Fruit fly (Drosophila melanogaster) whole organism, embryonic: ENCODE results near the gene CG33679.
A peak's percentile ranks its signal among the peaks of the same experiment; 100 is the strongest.

Experiments
- Asciz ChIP-seq: fragments of 200-800 bp; sonication (Bioruptor generic); optimal IDR thresholded peaks from 2 replicates; lab custom pipeline; 2017; ENCODE audit warnings: missing biosample characterization, mild to moderate bottlenecking, missing genetic modification characterization, missing genetic modification reagents
- CG14014 ChIP-seq: fragments of 200-800 bp; sonication (Bioruptor generic); IDR thresholded peaks from 2 replicates; pipeline ENCODE4 v1.3.6; 2022; ENCODE audit warnings: missing biosample characterization, missing genetic modification characterization
- CG14860 ChIP-seq: fragments of 200-800 bp; sonication (Bioruptor generic); IDR thresholded peaks from 3 replicates; pipeline ENCODE4 v1.3.6; 2022; ENCODE audit warnings: missing biosample characterization, missing genetic modification characterization; ENCODE audit not compliant: partially characterized antibody
- CG15696 ChIP-seq: fragments of 200-800 bp; sonication (Bioruptor generic); optimal IDR thresholded peaks from 2 replicates; lab custom pipeline; 2019; ENCODE audit warnings: missing biosample characterization, mild to moderate bottlenecking, missing genetic modification characterization, moderate library complexity
- CG1647 ChIP-seq: fragments of 200-800 bp; sonication (Bioruptor generic); optimal IDR thresholded peaks from 3 replicates; lab custom pipeline; 2016; ENCODE audit warnings: missing biosample characterization, missing genetic modification characterization
- CG16813 ChIP-seq: fragments of 200-800 bp; sonication (Bioruptor generic); IDR thresholded peaks from 3 replicates; pipeline ENCODE4 v1.3.6; 2022; ENCODE audit warnings: missing biosample characterization, missing genetic modification characterization; ENCODE audit not compliant: partially characterized antibody
- CG16815 ChIP-seq: fragments of 200-800 bp; sonication (Bioruptor generic); optimal IDR thresholded peaks from 3 replicates; lab custom pipeline; 2017; ENCODE audit warnings: missing biosample characterization, mild to moderate bottlenecking, missing genetic modification characterization
- CG17361 ChIP-seq: fragments of 200-800 bp; sonication (Bioruptor generic); IDR thresholded peaks from 3 replicates; pipeline ENCODE4 v1.3.6; 2022; ENCODE audit warnings: missing biosample characterization, missing genetic modification characterization
- CG17385 ChIP-seq: fragments of 200-800 bp; sonication (Bioruptor generic); optimal IDR thresholded peaks from 3 replicates; lab custom pipeline; 2018; ENCODE audit warnings: missing biosample characterization, mild to moderate bottlenecking, missing genetic modification characterization
- CG18476 ChIP-seq: fragments of 200-800 bp; sonication (Bioruptor generic); optimal IDR thresholded peaks from 2 replicates; lab custom pipeline; 2016; ENCODE audit warnings: missing biosample characterization, mild to moderate bottlenecking, missing genetic modification characterization
- CG18599 ChIP-seq: fragments of 200-800 bp; sonication (Bioruptor generic); optimal IDR thresholded peaks from 3 replicates; lab custom pipeline; 2017; ENCODE audit warnings: missing biosample characterization, missing genetic modification characterization, mild to moderate bottlenecking, moderate library complexity, missing genetic modification reagents
- CG30403 ChIP-seq: fragments of 200-800 bp; sonication (Bioruptor generic); optimal IDR thresholded peaks from 3 replicates; lab custom pipeline; 2016; ENCODE audit warnings: missing biosample characterization, missing genetic modification characterization
- CG32532 ChIP-seq: fragments of 200-800 bp; sonication (Bioruptor generic); IDR thresholded peaks from 2 replicates; pipeline ENCODE4 v1.3.6; 2022; ENCODE audit warnings: missing biosample characterization, missing genetic modification characterization
- CG4360 ChIP-seq: fragments of 200-800 bp; sonication (Bioruptor generic); IDR thresholded peaks from 2 replicates; pipeline ENCODE4 v1.3.6; 2022; ENCODE audit warnings: missing biosample characterization, missing genetic modification characterization
- CG4707 ChIP-seq: fragments of 200-800 bp; sonication (Bioruptor generic); optimal IDR thresholded peaks from 2 replicates; lab custom pipeline; 2018; ENCODE audit warnings: missing biosample characterization, mild to moderate bottlenecking, missing genetic modification characterization, moderate library complexity
- CG6791 ChIP-seq: fragments of 200-800 bp; sonication (Bioruptor generic); IDR thresholded peaks from 3 replicates; pipeline ENCODE4 v1.3.6; 2022; ENCODE audit warnings: missing biosample characterization, missing genetic modification characterization; ENCODE audit not compliant: partially characterized antibody
- CG7745 ChIP-seq: fragments of 200-800 bp; sonication (Bioruptor generic); optimal IDR thresholded peaks from 2 replicates; lab custom pipeline; 2018; ENCODE audit warnings: missing biosample characterization, mild to moderate bottlenecking, missing genetic modification characterization, moderate library complexity
- CG8388 ChIP-seq: fragments of 200-800 bp; sonication (Bioruptor generic); optimal IDR thresholded peaks from 2 replicates; lab custom pipeline; 2019; ENCODE audit warnings: missing biosample characterization, mild to moderate bottlenecking, missing genetic modification characterization, moderate library complexity
- CG9797 ChIP-seq: fragments of 200-800 bp; sonication (Bioruptor generic); optimal IDR thresholded peaks from 3 replicates; lab custom pipeline; 2018; ENCODE audit warnings: missing biosample characterization, mild to moderate bottlenecking, missing genetic modification characterization
- Dek ChIP-seq: fragments of 200-800 bp; sonication (Bioruptor generic); optimal IDR thresholded peaks from 3 replicates; lab custom pipeline; 2019; ENCODE audit warnings: missing biosample characterization, mild to moderate bottlenecking, missing genetic modification characterization, moderate library complexity
- Ets97D ChIP-seq: fragments of 200-800 bp; sonication (Bioruptor generic); optimal IDR thresholded peaks from 3 replicates; lab custom pipeline; 2016; ENCODE audit warnings: missing biosample characterization, missing genetic modification characterization
- Hsf ChIP-seq: fragments of 200-800 bp; sonication (Bioruptor generic); optimal IDR thresholded peaks from 3 replicates; lab custom pipeline; 2016; ENCODE audit warnings: missing biosample characterization, missing genetic modification characterization
- Med ChIP-seq: fragments of 200-800 bp; sonication (Bioruptor generic); peaks from one replicate; lab custom pipeline; 2016; ENCODE audit warnings: missing biosample characterization, missing genetic modification characterization, mild to moderate bottlenecking, inconsistent platforms, moderate library complexity
- NC2β ChIP-seq: fragments of 200-800 bp; sonication (Bioruptor generic); optimal IDR thresholded peaks from 2 replicates; lab custom pipeline; 2016; ENCODE audit warnings: missing biosample characterization, missing genetic modification characterization
- Nf-YC ChIP-seq: fragments of 200-800 bp; optimal IDR thresholded peaks from 3 replicates; lab custom pipeline; 2019; ENCODE audit warnings: missing biosample characterization, mild to moderate bottlenecking, missing genetic modification characterization, moderate library complexity
- Rfx ChIP-seq: fragments of 200-800 bp; sonication (Bioruptor generic); IDR thresholded peaks from 2 replicates; pipeline ENCODE4 v1.3.6; 2022; ENCODE audit warnings: missing biosample characterization, missing genetic modification characterization
- Sox100B ChIP-seq: fragments of 200-800 bp; sonication (Bioruptor generic); optimal IDR thresholded peaks from 3 replicates; lab custom pipeline; 2018; ENCODE audit warnings: missing biosample characterization, mild to moderate bottlenecking, missing genetic modification characterization
- Sry-β ChIP-seq: fragments of 200-800 bp; sonication (Bioruptor generic); optimal IDR thresholded peaks from 2 replicates; lab custom pipeline; 2018; ENCODE audit warnings: missing biosample characterization, mild to moderate bottlenecking, missing genetic modification characterization, moderate library complexity
- Sry-δ ChIP-seq: fragments of 200-800 bp; sonication (Bioruptor generic); optimal IDR thresholded peaks from 2 replicates; lab custom pipeline; 2016; ENCODE audit warnings: missing biosample characterization, missing genetic modification characterization
- bab2 ChIP-seq: fragments of 200-800 bp; sonication (Bioruptor generic); optimal IDR thresholded peaks from 2 replicates; lab custom pipeline; 2016; ENCODE audit warnings: missing biosample characterization, missing genetic modification characterization
- bbx ChIP-seq: fragments of 200-800 bp; sonication (Bioruptor generic); IDR thresholded peaks from 2 replicates; pipeline ENCODE4 v1.3.6; 2022; ENCODE audit warnings: missing biosample characterization, missing genetic modification characterization; ENCODE audit not compliant: partially characterized antibody
- br ChIP-seq: fragments of >200 bp; optimal IDR thresholded peaks from 2 replicates; lab custom pipeline; 2017
- ci ChIP-seq: fragments of 200-800 bp; sonication (Bioruptor generic); IDR thresholded peaks from 3 replicates; pipeline ENCODE4 v1.3.6; 2022; ENCODE audit warnings: missing biosample characterization, missing genetic modification characterization
- croc ChIP-seq: fragments of 200-800 bp; sonication (Bioruptor generic); conservative IDR thresholded peaks from 3 replicates; pipeline ENCODE4 v1.3.6; 2022; ENCODE audit warnings: missing biosample characterization, missing genetic modification characterization
- crp ChIP-seq, 2 experiments: fragments of 200-800 bp; sonication (Bioruptor generic); optimal IDR thresholded peaks; 2 replicates in 1 of 2; 3 replicates in 1 of 2; lab custom pipeline; 2017; ENCODE audit warnings: missing biosample characterization in 2 of 2, missing genetic modification characterization in 2 of 2, mild to moderate bottlenecking in 1 of 2, moderate library complexity in 1 of 2
- fd96Cb ChIP-seq: fragments of 200-800 bp; sonication (Bioruptor generic); optimal IDR thresholded peaks from 2 replicates; lab custom pipeline; 2018; ENCODE audit warnings: missing biosample characterization, mild to moderate bottlenecking, missing genetic modification characterization, moderate library complexity
- grau ChIP-seq: fragments of 200-800 bp; optimal IDR thresholded peaks from 3 replicates; lab custom pipeline; 2019; ENCODE audit warnings: missing biosample characterization, mild to moderate bottlenecking, missing genetic modification characterization, moderate library complexity
- hth ChIP-seq: fragments of >200 bp; optimal IDR thresholded peaks from 2 replicates; lab custom pipeline; 2017; ENCODE audit warnings: inconsistent platforms
- inv ChIP-seq: fragments of 200-800 bp; sonication (Bioruptor generic); IDR thresholded peaks from 2 replicates; pipeline ENCODE4 v1.3.6; 2022; ENCODE audit warnings: missing biosample characterization, missing genetic modification characterization; ENCODE audit not compliant: partially characterized antibody
- knrl ChIP-seq: fragments of 200-800 bp; sonication (Bioruptor generic); IDR thresholded peaks from 3 replicates; pipeline ENCODE4 v1.3.6; 2022; ENCODE audit warnings: missing biosample characterization, missing genetic modification characterization; ENCODE audit not compliant: partially characterized antibody
- mam ChIP-seq: fragments of 200-800 bp; sonication (Bioruptor generic); optimal IDR thresholded peaks from 3 replicates; lab custom pipeline; 2016; ENCODE audit warnings: missing biosample characterization, missing genetic modification characterization
- nerfin-2 ChIP-seq: fragments of 200-800 bp; sonication (Bioruptor generic); IDR thresholded peaks from 2 replicates; pipeline ENCODE4 v1.3.6; 2022; ENCODE audit warnings: missing biosample characterization, missing genetic modification characterization; ENCODE audit not compliant: partially characterized antibody
- pho ChIP-seq: fragments of 200-800 bp; sonication (Bioruptor generic); optimal IDR thresholded peaks from 2 replicates; lab custom pipeline; 2016; ENCODE audit warnings: missing biosample characterization, missing genetic modification characterization
- psq ChIP-seq: fragments of 200-800 bp; sonication (Bioruptor generic); optimal IDR thresholded peaks from 2 replicates; lab custom pipeline; 2017; ENCODE audit warnings: missing biosample characterization, missing genetic modification characterization
- pzg ChIP-seq: fragments of 200-800 bp; sonication (Bioruptor generic); optimal IDR thresholded peaks from 3 replicates; lab custom pipeline; 2018; ENCODE audit warnings: missing biosample characterization, mild to moderate bottlenecking, missing genetic modification characterization, moderate library complexity
- sna ChIP-seq: fragments of 200-800 bp; sonication (Bioruptor generic); IDR thresholded peaks from 2 replicates; pipeline ENCODE4 v1.3.6; 2022; ENCODE audit warnings: missing biosample characterization, missing genetic modification characterization; ENCODE audit not compliant: partially characterized antibody
- sug ChIP-seq: fragments of 200-800 bp; optimal IDR thresholded peaks from 2 replicates; lab custom pipeline; 2019; ENCODE audit warnings: missing biosample characterization, mild to moderate bottlenecking, missing genetic modification characterization, moderate library complexity
- trem ChIP-seq: fragments of 200-800 bp; optimal IDR thresholded peaks from 3 replicates; lab custom pipeline; 2019; ENCODE audit warnings: missing biosample characterization, mild to moderate bottlenecking, missing genetic modification characterization, moderate library complexity
- trh ChIP-seq: fragments of 200-800 bp; sonication (Bioruptor generic); optimal IDR thresholded peaks from 2 replicates; lab custom pipeline; 2016; ENCODE audit warnings: missing biosample characterization, missing genetic modification characterization
- zfh2 ChIP-seq: fragments of 200-800 bp; sonication (Bioruptor generic); optimal IDR thresholded peaks from 2 replicates; lab custom pipeline; 2016; ENCODE audit warnings: missing biosample characterization, missing genetic modification characterization

CG33679 gene

dm6 chr2L:15061368-15061767 lies 3.3 kb downstream of the CG33679 start, which contains the start of the genes solo and vas (continued):
- TF ChIP-seq CG15696 (tag; lab: Kevin White, UChicago) (peak; percentile 45), CG4360 (GFP tag; lab: Robert Waterston, UW) (no peak), Asciz (GFP tag; lab: Kevin White, UChicago) (no peak), Dek (peak; percentile 77), mam (GFP tag; lab: Kevin White, UChicago) (peak; percentile 42), CG14014 (GFP tag; lab: Robert Waterston, UW) (peak; percentile 60; the same call in 1 of the 2 replicates), sug (peak; percentile 49), trh (GFP tag; lab: Kevin White, UChicago) (peak; percentile 26), pho (GFP tag; lab: Kevin White, UChicago) (peak; percentile 23), NC2β (no peak), CG18476 (GFP tag; lab: Kevin White, UChicago) (peak; percentile 45), fd96Cb (tag; lab: Kevin White, UChicago) (peak; percentile 39), Med (GFP tag; lab: Kevin White, UChicago) (peak; percentile 77), bab2 (no peak), ci (GFP tag; lab: Robert Waterston, UW) (no peak; the same call in 2 of the 3 replicates), CG6791 (GFP tag; lab: Robert Waterston, UW) (0 out of 3 replicates have a peak, but pooled peaks have one; percentile 19), CG9797 (no peak), croc (GFP tag; lab: Robert Waterston, UW) (no peak), Ets97D (GFP tag; lab: Kevin White, UChicago) (peak; percentile 48), hth (lab: Kevin White, UChicago) (no peak), CG8388 (GFP tag; lab: Kevin White, UChicago) (peak; percentile 34), CG1647 (no peak), zfh2 (no peak), CG7745 (tag; lab: Kevin White, UChicago) (no peak), CG17361 (GFP tag; lab: Robert Waterston, UW) (peak; percentile 49), Hsf (GFP tag; lab: Kevin White, UChicago) (peak; percentile 48), psq (no peak), Sox100B (GFP tag; lab: Kevin White, UChicago) (peak; percentile 39), knrl (GFP tag; lab: Robert Waterston, UW) (0 out of 3 replicates have a peak, but pooled peaks have one; percentile 17), pzg (peak; percentile 54), CG4707 (peak; percentile 27), CG16813 (GFP tag; lab: Robert Waterston, UW) (0 out of 3 replicates have a peak, but pooled peaks have one; percentile 29), Sry-β (GFP tag; lab: Kevin White, UChicago) (peak; percentile 66), crp (GFP tag; optimal IDR thresholded peaks at IDR 0.05; lab: Kevin White, UChicago) (no peak), sna (GFP tag; lab: Robert Waterston, UW) (peak; percentile 48; the same call in 1 of the 2 replicates), bbx (peak; percentile 14; the same call in 1 of the 2 replicates), CG18599 (GFP tag; lab: Kevin White, UChicago) (peak; percentile 31), Sry-δ (GFP tag; lab: Kevin White, UChicago) (peak; percentile 79), CG14860 (GFP tag; lab: Robert Waterston, UW) (peak; percentile 27; the same call in 1 of the 3 replicates), trem (peak; percentile 56), CG16815 (peak; percentile 29), CG17385 (GFP tag; lab: Kevin White, UChicago) (peak; percentile 43), Nf-YC (tag; lab: Kevin White, UChicago) (peak; percentile 30), CG32532 (GFP tag; lab: Robert Waterston, UW) (peak; percentile 67; the same call in 1 of the 2 replicates), br (lab: Kevin White, UChicago) (no peak), CG30403 (peak; percentile 63), grau (tag; lab: Kevin White, UChicago) (peak; percentile 68), inv (GFP tag; lab: Robert Waterston, UW) (no peak), nerfin-2 (GFP tag; lab: Robert Waterston, UW) (no peak), Rfx (GFP tag; lab: Robert Waterston, UW) (peak; percentile 60; the same call in 1 of the 2 replicates)
